Worm (Caenorhabditis elegans): ENCODE data around the gene sre-9.

- no peak for TF ChIP-seq nhr-76 (tag; optimal IDR thresholded peaks at IDR 0.05)
- TF ChIP-seq nhr-77 (tag; optimal IDR thresholded peaks at IDR 0.05) = no peak
- TF ChIP-seq jun-1 (tag; optimal IDR thresholded peaks at IDR 0.05) = no peak
Measured at ce11 chrV:3878223-3878622, 16.5 kb upstream of the sre-9 start, which contains the start of gene nhr-159.

All from whole organism, L3 larva.